Fruit fly (Drosophila melanogaster) whole organism, embryonic: ENCODE measurements around the gene Ttc19.

Source experiments
- Atf3 ChIP-seq: fragments of 200-800 bp; sonication (Bioruptor generic); optimal IDR thresholded peaks from 3 replicates; lab custom pipeline; 2016; ENCODE audit warnings: missing biosample characterization, missing genetic modification characterization
- BEAF-32 ChIP-seq: fragments of 200-800 bp; sonication (Bioruptor generic); optimal IDR thresholded peaks from 3 replicates; lab custom pipeline; 2017; ENCODE audit warnings: missing biosample characterization, missing genetic modification characterization, mild to moderate bottlenecking, moderate library complexity, missing genetic modification reagents
- BtbVII ChIP-seq: fragments of 200-800 bp; sonication (Bioruptor generic); optimal IDR thresholded peaks from 3 replicates; lab custom pipeline; 2017; ENCODE audit warnings: missing biosample characterization, mild to moderate bottlenecking, missing genetic modification characterization
- CG10274 ChIP-seq: fragments of 200-800 bp; sonication (Bioruptor generic); optimal IDR thresholded peaks from 3 replicates; lab custom pipeline; 2017; ENCODE audit warnings: missing biosample characterization, mild to moderate bottlenecking, missing genetic modification characterization
- CG10321 ChIP-seq: fragments of 200-800 bp; sonication (Bioruptor generic); IDR thresholded peaks from 2 replicates; pipeline ENCODE4 v1.3.6; 2022; ENCODE audit warnings: missing biosample characterization, missing genetic modification characterization
- CG11398 ChIP-seq: fragments of 200-800 bp; sonication (Bioruptor generic); optimal IDR thresholded peaks from 2 replicates; lab custom pipeline; 2016; ENCODE audit warnings: missing biosample characterization, missing genetic modification characterization
- CG11723 ChIP-seq: fragments of 200-800 bp; sonication (Bioruptor generic); optimal IDR thresholded peaks from 2 replicates; lab custom pipeline; 2017; ENCODE audit warnings: missing biosample characterization, mild to moderate bottlenecking, missing genetic modification characterization
- CG12659 ChIP-seq: fragments of 200-800 bp; sonication (Bioruptor generic); optimal IDR thresholded peaks from 3 replicates; lab custom pipeline; 2017; ENCODE audit warnings: mild to moderate bottlenecking, missing biosample characterization, missing genetic modification reagents, missing genetic modification characterization
- CG12769 ChIP-seq: fragments of 200-800 bp; sonication (Bioruptor generic); optimal IDR thresholded peaks from 2 replicates; lab custom pipeline; 2019; ENCODE audit warnings: missing biosample characterization, mild to moderate bottlenecking, missing genetic modification characterization, moderate library complexity
- CG1529 ChIP-seq: fragments of 200-800 bp; sonication (Bioruptor generic); optimal IDR thresholded peaks from 3 replicates; lab custom pipeline; 2018; ENCODE audit warnings: missing biosample characterization, missing genetic modification characterization
- CG15696 ChIP-seq: fragments of 200-800 bp; sonication (Bioruptor generic); optimal IDR thresholded peaks from 2 replicates; lab custom pipeline; 2019; ENCODE audit warnings: missing biosample characterization, mild to moderate bottlenecking, missing genetic modification characterization, moderate library complexity
- CG1602 ChIP-seq: fragments of 200-800 bp; sonication (Bioruptor generic); optimal IDR thresholded peaks from 3 replicates; lab custom pipeline; 2016; ENCODE audit warnings: missing biosample characterization, missing genetic modification characterization
- CG17361 ChIP-seq: fragments of 200-800 bp; sonication (Bioruptor generic); IDR thresholded peaks from 3 replicates; pipeline ENCODE4 v1.3.6; 2022; ENCODE audit warnings: missing biosample characterization, missing genetic modification characterization
- CG17829 ChIP-seq: fragments of 200-800 bp; optimal IDR thresholded peaks from 2 replicates; lab custom pipeline; 2019; ENCODE audit warnings: missing biosample characterization, mild to moderate bottlenecking, missing genetic modification characterization, moderate library complexity
- CG30431 ChIP-seq: fragments of 200-800 bp; sonication (Bioruptor generic); optimal IDR thresholded peaks from 2 replicates; lab custom pipeline; 2017; ENCODE audit warnings: missing biosample characterization, missing genetic modification characterization
- CG34376 ChIP-seq: fragments of 200-800 bp; sonication (Bioruptor generic); optimal IDR thresholded peaks from 2 replicates; lab custom pipeline; 2018; ENCODE audit warnings: missing biosample characterization, mild to moderate bottlenecking, missing genetic modification characterization
- CG3838 ChIP-seq: fragments of 200-800 bp; sonication (Bioruptor generic); optimal IDR thresholded peaks from 3 replicates; lab custom pipeline; 2016; ENCODE audit warnings: missing biosample characterization, missing genetic modification characterization
- CG3995 ChIP-seq: fragments of 200-800 bp; sonication (Bioruptor generic); optimal IDR thresholded peaks from 3 replicates; lab custom pipeline; 2016; ENCODE audit warnings: missing biosample characterization, missing genetic modification characterization
- CG5245 ChIP-seq: fragments of 200-800 bp; sonication (Bioruptor generic); optimal IDR thresholded peaks from 3 replicates; lab custom pipeline; 2016; ENCODE audit warnings: missing biosample characterization, missing genetic modification characterization
- CG6765 ChIP-seq: fragments of 200-800 bp; sonication (Bioruptor generic); optimal IDR thresholded peaks from 3 replicates; lab custom pipeline; 2017; ENCODE audit warnings: missing biosample characterization, mild to moderate bottlenecking, missing genetic modification characterization
- Dad ChIP-seq: fragments of 200-800 bp; sonication (Bioruptor generic); optimal IDR thresholded peaks from 3 replicates; lab custom pipeline; 2016; ENCODE audit warnings: missing biosample characterization, missing genetic modification characterization
- Deaf1 ChIP-seq: fragments of 200-800 bp; optimal IDR thresholded peaks from 3 replicates; lab custom pipeline; 2019; ENCODE audit warnings: missing biosample characterization, mild to moderate bottlenecking, missing genetic modification characterization, moderate library complexity
- Doc2 ChIP-seq: fragments of 200-800 bp; sonication (Bioruptor generic); IDR thresholded peaks from 2 replicates; pipeline ENCODE4 v1.3.6; 2022; ENCODE audit warnings: missing biosample characterization, missing genetic modification characterization
- E2f2 ChIP-seq: fragments of 200-800 bp; sonication (Bioruptor generic); IDR thresholded peaks from 2 replicates; pipeline ENCODE4 v1.3.6; 2022; ENCODE audit warnings: missing biosample characterization, missing genetic modification characterization
- Jarid2 ChIP-seq: fragments of 200-800 bp; sonication (Bioruptor generic); optimal IDR thresholded peaks from 3 replicates; lab custom pipeline; 2017; ENCODE audit warnings: mild to moderate bottlenecking, missing biosample characterization, missing genetic modification reagents, missing genetic modification characterization
- Med ChIP-seq: fragments of 200-800 bp; sonication (Bioruptor generic); peaks from one replicate; lab custom pipeline; 2016; ENCODE audit warnings: missing biosample characterization, missing genetic modification characterization, mild to moderate bottlenecking, inconsistent platforms, moderate library complexity
- NC2β ChIP-seq: fragments of 200-800 bp; sonication (Bioruptor generic); optimal IDR thresholded peaks from 2 replicates; lab custom pipeline; 2016; ENCODE audit warnings: missing biosample characterization, missing genetic modification characterization
- Poxn ChIP-seq: fragments of 200-800 bp; sonication (Bioruptor generic); IDR thresholded peaks from 2 replicates; pipeline ENCODE4 v1.3.6; 2022; ENCODE audit warnings: missing biosample characterization, missing genetic modification characterization
- Sox102F ChIP-seq: fragments of 200-800 bp; sonication (Bioruptor generic); optimal IDR thresholded peaks from 2 replicates; lab custom pipeline; 2018; ENCODE audit warnings: missing biosample characterization, mild to moderate bottlenecking, missing genetic modification characterization, moderate library complexity
- Stat92E ChIP-seq, 3 experiments: fragments of >200 bp in 2 of 3; fragments of 200-800 bp in 1 of 3; sonication (Bioruptor generic) in 1 of 3; optimal IDR thresholded peaks; 2 replicates each; lab custom pipeline; 2017 to 2019; ENCODE audit warnings: missing biosample characterization in 3 of 3, missing genetic modification characterization in 3 of 3, mild to moderate bottlenecking in 1 of 3, moderate library complexity in 1 of 3
- Taf1 ChIP-seq: fragments of 200-800 bp; sonication (Bioruptor generic); IDR thresholded peaks from 2 replicates; pipeline ENCODE4 v1.3.6; 2022; ENCODE audit warnings: missing biosample characterization, missing genetic modification characterization
- ab ChIP-seq: fragments of 200-800 bp; sonication (Bioruptor generic); optimal IDR thresholded peaks from 2 replicates; lab custom pipeline; 2016; ENCODE audit warnings: missing biosample characterization, missing genetic modification characterization
- bbx ChIP-seq: fragments of 200-800 bp; sonication (Bioruptor generic); IDR thresholded peaks from 2 replicates; pipeline ENCODE4 v1.3.6; 2022; ENCODE audit warnings: missing biosample characterization, missing genetic modification characterization; ENCODE audit not compliant: partially characterized antibody
- da ChIP-seq: fragments of 200-800 bp; sonication (Bioruptor generic); optimal IDR thresholded peaks from 2 replicates; lab custom pipeline; 2016; ENCODE audit warnings: missing biosample characterization, missing genetic modification characterization
- disco-r ChIP-seq: fragments of 200-800 bp; sonication (Bioruptor generic); optimal IDR thresholded peaks from 2 replicates; lab custom pipeline; 2016; ENCODE audit warnings: missing biosample characterization, missing genetic modification characterization
- dmrt11E ChIP-seq: fragments of 200-800 bp; sonication (Bioruptor generic); optimal IDR thresholded peaks from 3 replicates; lab custom pipeline; 2018; ENCODE audit warnings: missing biosample characterization, mild to moderate bottlenecking, missing genetic modification characterization, moderate library complexity
- eyg ChIP-seq: fragments of 200-800 bp; sonication (Bioruptor generic); optimal IDR thresholded peaks from 3 replicates; lab custom pipeline; 2016; ENCODE audit warnings: missing biosample characterization, missing genetic modification characterization
- fd96Cb ChIP-seq: fragments of 200-800 bp; sonication (Bioruptor generic); optimal IDR thresholded peaks from 2 replicates; lab custom pipeline; 2018; ENCODE audit warnings: missing biosample characterization, mild to moderate bottlenecking, missing genetic modification characterization, moderate library complexity
- gem ChIP-seq: fragments of 200-800 bp; sonication (Bioruptor generic); optimal IDR thresholded peaks from 2 replicates; lab custom pipeline; 2019; ENCODE audit warnings: missing biosample characterization, mild to moderate bottlenecking, missing genetic modification characterization, moderate library complexity
- jumu ChIP-seq: fragments of 200-800 bp; sonication (Bioruptor generic); optimal IDR thresholded peaks from 3 replicates; lab custom pipeline; 2016; ENCODE audit warnings: missing biosample characterization, missing genetic modification characterization
- kni ChIP-seq: fragments of 200-800 bp; sonication (Bioruptor generic); optimal IDR thresholded peaks from 3 replicates; lab custom pipeline; 2017; ENCODE audit warnings: mild to moderate bottlenecking, missing biosample characterization, missing genetic modification reagents, missing genetic modification characterization
- nau ChIP-seq: fragments of 200-800 bp; sonication (Bioruptor generic); optimal IDR thresholded peaks from 3 replicates; lab custom pipeline; 2017; ENCODE audit warnings: missing biosample characterization, mild to moderate bottlenecking, missing genetic modification characterization, missing genetic modification reagents
- pho ChIP-seq: fragments of 200-800 bp; sonication (Bioruptor generic); optimal IDR thresholded peaks from 2 replicates; lab custom pipeline; 2016; ENCODE audit warnings: missing biosample characterization, missing genetic modification characterization
- pita ChIP-seq: fragments of 200-800 bp; sonication (Bioruptor generic); optimal IDR thresholded peaks from 2 replicates; lab custom pipeline; 2017; ENCODE audit warnings: missing biosample characterization, mild to moderate bottlenecking, missing genetic modification characterization
- prd ChIP-seq, 3 experiments: fragments of >200 bp in 2 of 3; fragments of 200-800 bp in 1 of 3; sonication (Bioruptor generic) in 1 of 3; optimal IDR thresholded peaks in 2 of 3; IDR thresholded peaks in 1 of 3; 2 replicates in 2 of 3; 3 replicates in 1 of 3; pipeline versions ENCODE4 v1.3.6 to Lab custom; 2017 to 2022; ENCODE audit warnings: missing biosample characterization in 1 of 3, missing genetic modification characterization in 1 of 3
- pzg ChIP-seq: fragments of 200-800 bp; sonication (Bioruptor generic); optimal IDR thresholded peaks from 3 replicates; lab custom pipeline; 2018; ENCODE audit warnings: missing biosample characterization, mild to moderate bottlenecking, missing genetic modification characterization, moderate library complexity
- scrt ChIP-seq: fragments of 200-800 bp; sonication (Bioruptor generic); optimal IDR thresholded peaks from 2 replicates; lab custom pipeline; 2018; ENCODE audit warnings: missing biosample characterization, mild to moderate bottlenecking, missing genetic modification characterization, moderate library complexity
- shn ChIP-seq: fragments of 200-800 bp; sonication (Bioruptor generic); optimal IDR thresholded peaks from 3 replicates; lab custom pipeline; 2016; ENCODE audit warnings: missing biosample characterization, missing genetic modification characterization
- sisA ChIP-seq: fragments of 200-800 bp; sonication (Bioruptor generic); IDR thresholded peaks from 2 replicates; pipeline ENCODE4 v1.3.6; 2022; ENCODE audit warnings: missing biosample characterization, missing genetic modification characterization
- tx ChIP-seq: fragments of 200-800 bp; sonication (Bioruptor generic); optimal IDR thresholded peaks from 2 replicates; lab custom pipeline; 2016; ENCODE audit warnings: missing biosample characterization, missing genetic modification characterization

Ttc19 gene

dm6 chr2L:19045111-19045560 lies at the start of gene Ttc19, which contains the start of gene Acn (continued):
- peak; percentile 37 for TF ChIP-seq CG30431 (GFP tag; lab: Kevin White, UChicago)
- peak; percentile 97 for TF ChIP-seq BEAF-32 (GFP tag; lab: Kevin White, UChicago)
- TF ChIP-seq CG11398 = peak; percentile 81
- TF ChIP-seq CG3995 = peak; percentile 16
- TF ChIP-seq Doc2 = no peak
- peak; percentile 69 for TF ChIP-seq ab (GFP tag; lab: Kevin White, UChicago)
- TF ChIP-seq da (GFP tag; lab: Kevin White, UChicago) = peak; percentile 76
- TF ChIP-seq CG5245 (GFP tag; lab: Kevin White, UChicago) = peak; percentile 61
- TF ChIP-seq CG10321 (GFP tag; lab: Robert Waterston, UW) = no peak
- TF ChIP-seq CG17361 (GFP tag; lab: Robert Waterston, UW) = peak; percentile 91
- peak; percentile 86 for TF ChIP-seq Sox102F
- TF ChIP-seq Deaf1 (tag; lab: Kevin White, UChicago) = no peak
- 0 out of 2 replicates have a peak, but pooled peaks have one; percentile 44 for TF ChIP-seq Poxn (GFP tag; lab: Robert Waterston, UW)
- peak; percentile 58 for TF ChIP-seq CG1529 (GFP tag; lab: Kevin White, UChicago)
- no peak for TF ChIP-seq CG10274
- TF ChIP-seq nau = no peak
- no peak for TF ChIP-seq scrt (GFP tag; lab: Kevin White, UChicago)
- peak; percentile 96 for TF ChIP-seq bbx (GFP tag; lab: Robert Waterston, UW)
- TF ChIP-seq fd96Cb (tag; lab: Kevin White, UChicago) = peak; percentile 60
- TF ChIP-seq CG3838 (GFP tag; lab: Kevin White, UChicago) = peak; percentile 59
- TF ChIP-seq disco-r = peak; percentile 77
- peak; percentile 87 for TF ChIP-seq CG17829 (tag; lab: Kevin White, UChicago)
- TF ChIP-seq CG12769 = no peak
- peak; percentile 88 for TF ChIP-seq eyg (GFP tag; lab: Kevin White, UChicago)
- no peak for TF ChIP-seq prd (optimal IDR thresholded peaks at IDR 0.05; lab: Kevin White, UChicago)
- TF ChIP-seq prd (GFP tag; IDR thresholded peaks at IDR 0.05; lab: Robert Waterston, UW) = peak; percentile 89
- peak; percentile 75 for TF ChIP-seq CG34376 (GFP tag; lab: Kevin White, UChicago)
- TF ChIP-seq Taf1 (GFP tag; lab: Robert Waterston, UW) = peak; percentile 71
- TF ChIP-seq CG1602 (GFP tag; lab: Kevin White, UChicago) = peak; percentile 83
- peak; percentile 86 for TF ChIP-seq CG12659
- TF ChIP-seq CG11723 (GFP tag; lab: Kevin White, UChicago) = peak; percentile 43
- peak in 1 of 3 experiments; percentile 8 for TF ChIP-seq Stat92E (GFP tag; optimal IDR thresholded peaks at IDR 0.05; lab: Kevin White, UChicago)
- no peak for TF ChIP-seq kni (GFP tag; lab: Kevin White, UChicago)
- TF ChIP-seq BtbVII = peak; percentile 6
- TF ChIP-seq pho (GFP tag; lab: Kevin White, UChicago) = peak; percentile 91
- peak; percentile 97 for TF ChIP-seq Med
- TF ChIP-seq dmrt11E = peak; percentile 74
- TF ChIP-seq pzg (GFP tag; lab: Kevin White, UChicago) = peak; percentile 73
- TF ChIP-seq sisA (GFP tag; lab: Robert Waterston, UW) = peak; percentile 84
- peak; percentile 91 for TF ChIP-seq jumu (GFP tag; lab: Kevin White, UChicago)
- TF ChIP-seq tx (GFP tag; lab: Kevin White, UChicago) = peak; percentile 86
- TF ChIP-seq CG6765 (GFP tag; lab: Kevin White, UChicago) = peak; percentile 45
- peak; percentile 90 for TF ChIP-seq shn
- TF ChIP-seq pita (GFP tag; lab: Kevin White, UChicago) = no peak
- peak; percentile 86 for TF ChIP-seq NC2β (GFP tag; lab: Kevin White, UChicago)
- TF ChIP-seq Atf3 (GFP tag; lab: Kevin White, UChicago) = peak; percentile 85
- no peak for TF ChIP-seq Jarid2 (GFP tag; lab: Kevin White, UChicago)
- peak; percentile 71 for TF ChIP-seq E2f2
- TF ChIP-seq CG15696 (tag; lab: Kevin White, UChicago) = peak; percentile 79
- peak; percentile 88 for TF ChIP-seq gem (tag; lab: Kevin White, UChicago)
- peak; percentile 92 for TF ChIP-seq Dad (GFP tag; lab: Kevin White, UChicago)
